Fruit fly (Drosophila melanogaster) whole organism, adult: ENCODE data around the gene CG13738.

Experiments used
- CG12768 ChIP-seq: fragments of 200-800 bp; sonication (Bioruptor generic); optimal IDR thresholded peaks from 2 replicates; lab custom pipeline; 2017; ENCODE audit warnings: missing biosample characterization, missing genetic modification characterization, mild to moderate bottlenecking, moderate library complexity, missing genetic modification reagents
- CG1620 ChIP-seq: fragments of 200-800 bp; sonication (Bioruptor generic); optimal IDR thresholded peaks from 2 replicates; lab custom pipeline; 2016; ENCODE audit warnings: missing biosample characterization, missing genetic modification characterization
- CG5204 ChIP-seq: fragments of 200-800 bp; sonication (Bioruptor generic); optimal IDR thresholded peaks from 2 replicates; lab custom pipeline; 2016; ENCODE audit warnings: missing biosample characterization, missing genetic modification characterization
- CG7101 ChIP-seq: fragments of 200-800 bp; sonication (Bioruptor generic); optimal IDR thresholded peaks from 2 replicates; lab custom pipeline; 2018; ENCODE audit warnings: missing biosample characterization, mild to moderate bottlenecking, missing genetic modification characterization, moderate library complexity
- Clk ChIP-seq: fragments of 200-800 bp; sonication (Bioruptor generic); optimal IDR thresholded peaks from 2 replicates; lab custom pipeline; 2017; ENCODE audit warnings: missing biosample characterization, missing genetic modification characterization
- Hr96 ChIP-seq: fragments of 200-800 bp; sonication (Bioruptor generic); optimal IDR thresholded peaks from 2 replicates; lab custom pipeline; 2016; ENCODE audit warnings: missing biosample characterization, missing genetic modification characterization
- Mnt ChIP-seq: fragments of 200-800 bp; sonication (Bioruptor generic); optimal IDR thresholded peaks from 2 replicates; lab custom pipeline; 2016; ENCODE audit warnings: missing biosample characterization, mild to moderate bottlenecking, missing genetic modification characterization
- cic ChIP-seq: fragments of 200-800 bp; sonication (Bioruptor generic); optimal IDR thresholded peaks from 2 replicates; lab custom pipeline; 2017; ENCODE audit warnings: missing biosample characterization, mild to moderate bottlenecking, missing genetic modification characterization, moderate library complexity
- cnc ChIP-seq, 2 experiments: fragments of >200 bp; optimal IDR thresholded peaks; 2 replicates each; lab custom pipeline; 2017
- kay ChIP-seq: fragments of 200-800 bp; sonication (Bioruptor generic); peaks from one replicate; lab custom pipeline; 2016; ENCODE audit warnings: missing biosample characterization, missing genetic modification characterization, borderline replicate concordance
- tj ChIP-seq: fragments of 200-800 bp; sonication (Bioruptor generic); optimal IDR thresholded peaks from 3 replicates; lab custom pipeline; 2017; ENCODE audit warnings: missing biosample characterization, mild to moderate bottlenecking, missing genetic modification characterization, moderate library complexity
- toe ChIP-seq: fragments of 200-800 bp; sonication (Bioruptor generic); optimal IDR thresholded peaks from 2 replicates; lab custom pipeline; 2016; ENCODE audit warnings: missing biosample characterization, missing genetic modification characterization

- no peak for TF ChIP-seq Clk (GFP tag; lab: Kevin White, UChicago)
- TF ChIP-seq cic, result no peak
- TF ChIP-seq tj, result no peak
- no peak for TF ChIP-seq CG5204 (GFP tag; lab: Kevin White, UChicago)
- no peak for TF ChIP-seq kay (GFP tag; lab: Kevin White, UChicago)
- no peak for TF ChIP-seq Hr96 (GFP tag; lab: Kevin White, UChicago)
- TF ChIP-seq Mnt, result no peak
- TF ChIP-seq CG12768, result no peak
- no peak for TF ChIP-seq CG1620 (GFP tag; lab: Kevin White, UChicago)
- no peak for TF ChIP-seq CG7101 (tag; lab: Kevin White, UChicago)
- TF ChIP-seq toe (GFP tag; lab: Kevin White, UChicago), result no peak
- no peak for TF ChIP-seq cnc (optimal IDR thresholded peaks at IDR 0.05; lab: Kevin White, UChicago)
Observed at dm6 chr3L:13987578-13987977, 14.3 kb upstream of the CG13738 start, which contains the start of gene CG9040.
